Fruit fly (Drosophila melanogaster) whole organism, pupa: Measurements from ENCODE around the gene CG4766.

Experiments
- CG12605 ChIP-seq: fragments of 200-800 bp; sonication (Bioruptor generic); IDR thresholded peaks from 2 replicates; pipeline ENCODE4 v1.3.6; 2022; ENCODE audit warnings: missing biosample characterization, missing genetic modification characterization
- CG15710 ChIP-seq: fragments of 200-800 bp; sonication (Bioruptor generic); optimal IDR thresholded peaks from 2 replicates; lab custom pipeline; 2018; ENCODE audit warnings: missing biosample characterization, mild to moderate bottlenecking, missing genetic modification characterization, moderate library complexity
- CG8159 ChIP-seq: fragments of 200-800 bp; sonication (Bioruptor generic); optimal IDR thresholded peaks from 3 replicates; lab custom pipeline; 2018; ENCODE audit warnings: missing biosample characterization, mild to moderate bottlenecking, missing genetic modification characterization, moderate library complexity

DNA sequence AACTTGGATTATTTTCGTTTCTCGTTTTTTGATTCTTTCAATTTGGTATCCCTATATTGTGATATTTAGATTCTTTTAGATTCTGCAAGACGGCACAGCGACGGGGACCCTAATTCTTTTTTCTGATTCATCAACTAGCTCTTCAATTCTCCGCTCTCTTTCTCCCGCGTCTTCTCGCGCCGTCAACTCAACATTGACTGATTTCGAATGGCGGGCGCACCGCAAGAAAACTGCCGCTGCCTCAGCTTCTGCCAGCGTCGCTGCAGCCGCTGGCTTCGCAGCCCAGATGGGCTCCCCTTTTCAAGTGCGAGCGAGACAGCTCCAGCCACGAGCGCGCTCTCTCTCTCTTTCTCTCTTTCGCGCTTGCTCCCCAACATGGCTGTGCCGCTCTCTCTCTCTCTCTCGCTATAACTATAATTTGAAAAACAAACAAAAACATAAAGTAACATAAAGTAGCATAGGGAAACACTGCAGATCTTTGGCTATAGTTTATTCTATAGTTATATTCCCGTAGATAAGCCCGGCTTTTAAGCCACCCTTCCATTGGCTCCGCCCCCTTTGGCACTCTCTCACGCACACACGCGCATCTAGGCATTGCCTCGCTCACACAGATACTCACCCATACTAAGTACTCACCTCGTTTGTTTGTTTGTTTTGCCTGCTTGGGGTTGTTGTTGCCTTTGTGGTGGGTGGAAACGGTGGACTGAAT is 12.5 kb upstream of the CG4766 start, which contains the start of gene mab-21:
- TF ChIP-seq CG12605, result no peak
- TF ChIP-seq CG8159 (tag; lab: Kevin White, UChicago), result no peak
- no peak for TF ChIP-seq CG15710
